Worm (Caenorhabditis elegans) whole organism, L3 larva: Measurements from ENCODE around the gene gpx-5.

Experiments used
- lin-39 ChIP-seq: fragments of 150-350 bp; optimal IDR thresholded peaks from 2 replicates; lab custom pipeline; 2018; ENCODE audit warnings: missing biosample characterization, missing genetic modification reagents, missing genetic modification characterization
- mml-1 ChIP-seq: fragments of 150-350 bp; sonication (generic microtip); optimal IDR thresholded peaks from 3 replicates; lab custom pipeline; 2014; ENCODE audit warnings: missing biosample characterization, missing genetic modification characterization
- skn-1 ChIP-seq: fragments of 150-350 bp; optimal IDR thresholded peaks from 2 replicates; lab custom pipeline; 2014; ENCODE audit warnings: missing biosample characterization, missing genetic modification characterization

ce11 chrX:9543352-9543751 lies 41.1 kb upstream of the gpx-5 start, which contains the start of gene F49E2.5:
- TF ChIP-seq mml-1 (tag; lab: Kevin White, UChicago) (no peak), skn-1 (tag; lab: Kevin White, UChicago) (no peak), lin-39 (tag; lab: Kevin White, UChicago) (no peak)
